Fruit fly (Drosophila melanogaster) whole organism, pupa: Measurements from ENCODE around the gene CG3588.

ENCODE experiments used
- CG14655 ChIP-seq: fragments of 200-800 bp; sonication (Bioruptor generic); optimal IDR thresholded peaks from 3 replicates; lab custom pipeline; 2017; ENCODE audit warnings: mild to moderate bottlenecking, missing biosample characterization, missing genetic modification reagents, missing genetic modification characterization
- CG17806 ChIP-seq: fragments of 200-800 bp; sonication (Bioruptor generic); optimal IDR thresholded peaks from 2 replicates; lab custom pipeline; 2018; ENCODE audit warnings: missing biosample characterization, mild to moderate bottlenecking, missing genetic modification characterization, moderate library complexity
- CG32121 ChIP-seq: fragments of 200-800 bp; sonication (Bioruptor generic); IDR thresholded peaks from 2 replicates; pipeline ENCODE4 v1.3.6; 2022; ENCODE audit warnings: missing biosample characterization, missing genetic modification characterization
- CG34367 ChIP-seq: fragments of 200-800 bp; sonication (Bioruptor generic); optimal IDR thresholded peaks from 2 replicates; lab custom pipeline; 2018; ENCODE audit warnings: missing biosample characterization, mild to moderate bottlenecking, missing genetic modification characterization
- CG9948 ChIP-seq: fragments of 200-800 bp; sonication (Bioruptor generic); optimal IDR thresholded peaks from 2 replicates; lab custom pipeline; 2018; ENCODE audit warnings: missing biosample characterization, mild to moderate bottlenecking, missing genetic modification characterization, moderate library complexity
- EcR ChIP-seq: fragments of 200-800 bp; sonication (Bioruptor generic); optimal IDR thresholded peaks from 3 replicates; lab custom pipeline; 2019; ENCODE audit warnings: missing biosample characterization, missing genetic modification characterization, mild to moderate bottlenecking, moderate library complexity, missing genetic modification reagents
- Ets98B ChIP-seq: fragments of 200-800 bp; sonication (Bioruptor generic); IDR thresholded peaks from 2 replicates; pipeline ENCODE4 v1.3.6; 2022; ENCODE audit warnings: missing biosample characterization, missing genetic modification characterization
- fd96Ca ChIP-seq: fragments of 200-800 bp; sonication (Bioruptor generic); IDR thresholded peaks from 3 replicates; pipeline ENCODE4 v1.3.6; 2022; ENCODE audit warnings: missing biosample characterization, missing genetic modification characterization
- rn ChIP-seq: fragments of 200-800 bp; sonication (Bioruptor generic); IDR thresholded peaks from 2 replicates; pipeline ENCODE4 v1.3.6; 2022; ENCODE audit warnings: missing biosample characterization, missing genetic modification characterization

DNA sequence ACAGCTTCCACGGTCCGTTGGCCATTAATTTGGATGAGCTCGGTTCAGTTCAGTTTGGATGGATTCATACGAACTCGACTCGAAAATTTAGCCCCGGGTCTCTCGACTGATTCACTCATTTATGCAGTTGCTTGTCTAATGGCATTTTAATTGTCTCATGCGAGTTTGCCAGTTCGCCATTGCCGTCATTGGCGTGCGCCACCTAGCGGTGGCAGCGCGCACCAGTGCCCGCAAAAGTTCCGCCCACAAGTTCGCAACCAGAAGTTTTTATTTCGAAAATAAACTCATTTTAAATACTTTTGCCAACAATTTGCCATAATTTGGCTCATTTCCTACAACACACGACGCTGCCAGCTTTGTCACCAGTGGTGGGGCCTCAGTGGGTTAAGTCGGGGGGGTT, 4.5 kb upstream of the CG3588 start:
- TF ChIP-seq Ets98B (no peak), CG32121 (GFP tag; lab: Robert Waterston, UW) (no peak), CG34367 (tag; lab: Kevin White, UChicago) (no peak), CG14655 (GFP tag; lab: Kevin White, UChicago) (no peak), CG9948 (tag; lab: Kevin White, UChicago) (no peak), EcR (GFP tag; lab: Kevin White, UChicago) (no peak), rn (GFP tag; lab: Robert Waterston, UW) (no peak), CG17806 (tag; lab: Kevin White, UChicago) (no peak), fd96Ca (GFP tag; lab: Robert Waterston, UW) (no peak)
